Worm (Caenorhabditis elegans) whole organism, mixed stage, embryonic: Measurements from ENCODE around the gene Y48B6A.10.

Experiments
- M03D4.4 ChIP-seq: sonication (generic microtip); optimal IDR thresholded peaks from 2 replicates; lab custom pipeline; 2017; ENCODE audit warnings: mild to moderate bottlenecking, missing genetic modification characterization, missing compliant biosample characterization
- bed-3 ChIP-seq: fragments of 200-800 bp; sonication (Bioruptor generic); optimal IDR thresholded peaks from 3 replicates; lab custom pipeline; 2018; ENCODE audit warnings: mild to moderate bottlenecking, missing genetic modification characterization, moderate library complexity, missing compliant biosample characterization
- blmp-1 ChIP-seq: fragments of 150-350 bp; optimal IDR thresholded peaks from 2 replicates; lab custom pipeline; 2014; ENCODE audit warnings: missing biosample characterization, missing genetic modification characterization
- ceh-39 ChIP-seq: fragments of 150-350 bp; optimal IDR thresholded peaks from 2 replicates; lab custom pipeline; 2014; ENCODE audit warnings: missing biosample characterization, missing genetic modification characterization
- ceh-43 ChIP-seq: fragments of 200-800 bp; sonication (Bioruptor generic); optimal IDR thresholded peaks from 2 replicates; lab custom pipeline; 2018; ENCODE audit warnings: mild to moderate bottlenecking, missing genetic modification characterization, moderate library complexity, missing compliant biosample characterization
- ceh-83 ChIP-seq: fragments of 200-800 bp; sonication (Bioruptor generic); optimal IDR thresholded peaks from 2 replicates; lab custom pipeline; 2018; ENCODE audit warnings: mild to moderate bottlenecking, missing genetic modification characterization, missing compliant biosample characterization
- ces-1 ChIP-seq: fragments of 150-350 bp; optimal IDR thresholded peaks from 2 replicates; lab custom pipeline; 2014; ENCODE audit warnings: missing biosample characterization, missing genetic modification reagents, missing genetic modification characterization
- cnd-1 ChIP-seq: fragments of 200-800 bp; sonication (Bioruptor generic); optimal IDR thresholded peaks from 2 replicates; lab custom pipeline; 2018; ENCODE audit warnings: mild to moderate bottlenecking, missing genetic modification characterization, missing compliant biosample characterization
- drap-1 ChIP-seq: fragments of 200-800 bp; sonication (Bioruptor generic); optimal IDR thresholded peaks from 3 replicates; lab custom pipeline; 2018; ENCODE audit warnings: mild to moderate bottlenecking, missing genetic modification characterization, missing compliant biosample characterization
- elt-1 ChIP-seq: sonication (generic microtip); optimal IDR thresholded peaks from 2 replicates; lab custom pipeline; 2017; ENCODE audit warnings: missing genetic modification characterization, mild to moderate bottlenecking, missing compliant biosample characterization, antibody characterized with exemption, moderate library complexity, borderline replicate concordance; ENCODE audit not compliant: insufficient read depth
- elt-3 ChIP-seq: fragments of 150-350 bp; optimal IDR thresholded peaks from 2 replicates; lab custom pipeline; 2014; ENCODE audit warnings: missing biosample characterization, missing genetic modification characterization
- flh-1 ChIP-seq: fragments of 200-800 bp; sonication (Bioruptor generic); optimal IDR thresholded peaks from 2 replicates; lab custom pipeline; 2018; ENCODE audit warnings: mild to moderate bottlenecking, missing genetic modification characterization, moderate library complexity, missing compliant biosample characterization
- ham-2 ChIP-seq: fragments of 200-800 bp; sonication (Bioruptor generic); optimal IDR thresholded peaks from 2 replicates; lab custom pipeline; 2018; ENCODE audit warnings: mild to moderate bottlenecking, missing genetic modification characterization, missing compliant biosample characterization
- hlh-1 ChIP-seq: fragments of 150-350 bp; optimal IDR thresholded peaks from 2 replicates; lab custom pipeline; 2014; ENCODE audit warnings: missing biosample characterization, missing genetic modification reagents, missing genetic modification characterization
- lin-13 ChIP-seq: fragments of 150-350 bp; optimal IDR thresholded peaks from 2 replicates; lab custom pipeline; 2014; ENCODE audit warnings: missing biosample characterization, missing genetic modification characterization
- lin-32 ChIP-seq: fragments of 200-800 bp; sonication (Bioruptor generic); optimal IDR thresholded peaks from 2 replicates; lab custom pipeline; 2018; ENCODE audit warnings: mild to moderate bottlenecking, missing genetic modification characterization, missing compliant biosample characterization
- lsy-2 ChIP-seq: fragments of 150-350 bp; optimal IDR thresholded peaks from 2 replicates; lab custom pipeline; 2014; ENCODE audit warnings: missing biosample characterization, missing genetic modification characterization
- mep-1 ChIP-seq: fragments of 150-350 bp; optimal IDR thresholded peaks from 2 replicates; lab custom pipeline; 2017; ENCODE audit warnings: missing biosample characterization, missing genetic modification reagents, missing genetic modification characterization, inconsistent platforms
- mls-2 ChIP-seq: sonication (generic microtip); optimal IDR thresholded peaks from 2 replicates; lab custom pipeline; 2016; ENCODE audit warnings: mild to moderate bottlenecking, missing genetic modification characterization, moderate library complexity, missing compliant biosample characterization
- nhr-12 ChIP-seq: fragments of 150-350 bp; optimal IDR thresholded peaks from 2 replicates; lab custom pipeline; 2014; ENCODE audit warnings: missing biosample characterization, missing genetic modification characterization
- nhr-2 ChIP-seq: fragments of 150-350 bp; optimal IDR thresholded peaks from 2 replicates; lab custom pipeline; 2014; ENCODE audit warnings: missing biosample characterization, missing genetic modification characterization
- nhr-237 ChIP-seq: fragments of 150-350 bp; optimal IDR thresholded peaks from 2 replicates; lab custom pipeline; 2014; ENCODE audit warnings: missing biosample characterization, missing genetic modification characterization
- pha-4 ChIP-seq: fragments of 150-350 bp; optimal IDR thresholded peaks from 2 replicates; lab custom pipeline; 2018; ENCODE audit warnings: missing biosample characterization, missing genetic modification reagents, missing genetic modification characterization
- sem-2 ChIP-seq: fragments of 200-800 bp; sonication (Bioruptor generic); optimal IDR thresholded peaks from 2 replicates; lab custom pipeline; 2018; ENCODE audit warnings: mild to moderate bottlenecking, missing genetic modification characterization, missing compliant biosample characterization
- snpc-4 ChIP-seq: fragments of 150-350 bp; optimal IDR thresholded peaks from 2 replicates; lab custom pipeline; 2014; ENCODE audit warnings: missing biosample characterization, missing genetic modification characterization
- unc-120 ChIP-seq: sonication (generic microtip); optimal IDR thresholded peaks from 2 replicates; lab custom pipeline; 2017; ENCODE audit warnings: missing genetic modification characterization, missing compliant biosample characterization; ENCODE audit not compliant: poor library complexity, severe bottlenecking
- unc-39 ChIP-seq: fragments of 150-350 bp; optimal IDR thresholded peaks from 2 replicates; lab custom pipeline; 2014; ENCODE audit warnings: missing biosample characterization, missing genetic modification characterization
- unc-62 ChIP-seq: fragments of 150-350 bp; optimal IDR thresholded peaks from 2 replicates; lab custom pipeline; 2014; ENCODE audit warnings: missing biosample characterization, missing genetic modification reagents, missing genetic modification characterization
- zip-8 ChIP-seq: fragments of 150-350 bp; optimal IDR thresholded peaks from 2 replicates; lab custom pipeline; 2014; ENCODE audit warnings: missing biosample characterization, missing genetic modification characterization
- ztf-11 ChIP-seq: fragments of 150-350 bp; optimal IDR thresholded peaks from 2 replicates; lab custom pipeline; 2014; ENCODE audit warnings: missing biosample characterization, missing genetic modification characterization

The Y48B6A.10 gene

ce11 chrII:14230075-14230474, 15.9 kb downstream of the Y48B6A.10 start:
- TF ChIP-seq blmp-1 (tag; lab: Kevin White, UChicago) = no peak
- TF ChIP-seq ceh-39 = no peak
- TF ChIP-seq sem-2 (GFP tag; lab: Kevin White, UChicago) = no peak
- TF ChIP-seq nhr-237 (tag; lab: Kevin White, UChicago) = no peak
- TF ChIP-seq elt-3 = no peak
- no peak for TF ChIP-seq ham-2 (GFP tag; lab: Kevin White, UChicago)
- no peak for TF ChIP-seq ztf-11 (tag; lab: Kevin White, UChicago)
- no peak for TF ChIP-seq unc-62 (GFP tag; lab: Kevin White, UChicago)
- TF ChIP-seq, all 35 proteins: peak for 0

ce11 chrII:14230938-14231337, 16.7 kb downstream of the Y48B6A.10 start:
- TF ChIP-seq M03D4.4 = no peak
- no peak for TF ChIP-seq ceh-39
- no peak for TF ChIP-seq drap-1
- no peak for TF ChIP-seq elt-3
- TF ChIP-seq hlh-1 (tag; lab: Kevin White, UChicago) = no peak
- TF ChIP-seq flh-1 (GFP tag; lab: Kevin White, UChicago) = no peak
- no peak for TF ChIP-seq lsy-2 (tag; lab: Kevin White, UChicago)
- TF ChIP-seq unc-62 (GFP tag; lab: Kevin White, UChicago) = no peak
- no peak for TF ChIP-seq bed-3 (GFP tag; lab: Kevin White, UChicago)
- TF ChIP-seq nhr-2 = no peak
- no peak for TF ChIP-seq elt-1
- no peak for TF ChIP-seq ceh-83 (GFP tag; lab: Kevin White, UChicago)
- no peak for TF ChIP-seq ztf-11 (tag; lab: Kevin White, UChicago)
- TF ChIP-seq ces-1 (GFP tag; lab: Kevin White, UChicago) = no peak
- TF ChIP-seq nhr-12 (tag; lab: Kevin White, UChicago) = no peak
- no peak for TF ChIP-seq lin-13 (tag; lab: Kevin White, UChicago)

ce11 chrII:14233879-14234278, 19.7 kb downstream of the Y48B6A.10 start, which contains the start of gene men-1:
Gene men-1, minus strand, starts transcription at chrII:14234120.
- TF ChIP-seq nhr-12 (tag; lab: Kevin White, UChicago) = no peak
- TF ChIP-seq bed-3 (GFP tag; lab: Kevin White, UChicago) = no peak
- TF ChIP-seq pha-4 (tag; lab: Kevin White, UChicago) = no peak
- TF ChIP-seq ham-2 (GFP tag; lab: Kevin White, UChicago) = no peak
- no peak for TF ChIP-seq ceh-43 (GFP tag; lab: Kevin White, UChicago)
- no peak for TF ChIP-seq hlh-1 (tag; lab: Kevin White, UChicago)
- TF ChIP-seq lin-32 = no peak
- TF ChIP-seq nhr-2 = no peak
- TF ChIP-seq zip-8 (tag; lab: Kevin White, UChicago) = no peak
- TF ChIP-seq ztf-11 (tag; lab: Kevin White, UChicago) = no peak
- no peak for TF ChIP-seq mls-2 (tag; lab: Kevin White, UChicago)
- TF ChIP-seq mep-1 = no peak
- no peak for TF ChIP-seq blmp-1 (tag; lab: Kevin White, UChicago)
- TF ChIP-seq snpc-4 (tag; lab: Kevin White, UChicago) = no peak
- TF ChIP-seq cnd-1 (tag; lab: Kevin White, UChicago) = no peak
- no peak for TF ChIP-seq unc-39
- TF ChIP-seq lsy-2 (tag; lab: Kevin White, UChicago) = no peak
- no peak for TF ChIP-seq nhr-237 (tag; lab: Kevin White, UChicago)

ce11 chrII:14234375-14235102, 20.3 kb downstream of the Y48B6A.10 start:
- TF ChIP-seq ceh-83 (GFP tag; lab: Kevin White, UChicago) = no peak
- TF ChIP-seq nhr-12 (tag; lab: Kevin White, UChicago) = no peak
- TF ChIP-seq ham-2 (GFP tag; lab: Kevin White, UChicago) = no peak
- peak; percentile 17 for TF ChIP-seq mep-1
- no peak for TF ChIP-seq pha-4 (tag; lab: Kevin White, UChicago)
- TF ChIP-seq unc-120 (tag; lab: Kevin White, UChicago) = no peak

- TF ChIP-seq unc-120 (tag; lab: Kevin White, UChicago) = no peak
- no peak for TF ChIP-seq ceh-83 (GFP tag; lab: Kevin White, UChicago)
- no peak for TF ChIP-seq lsy-2 (tag; lab: Kevin White, UChicago)
- no peak for TF ChIP-seq nhr-237 (tag; lab: Kevin White, UChicago)
- TF ChIP-seq lin-32 = no peak
These were observed 22.4 kb downstream of the Y48B6A.10 start for ce11 chrII:14236569-14236968.
